Worm (Caenorhabditis elegans) whole organism, L1 larva: ENCODE data around the gene pho-7.

Experiments
- C04F5.9 ChIP-seq: sonication (generic microtip); optimal IDR thresholded peaks from 2 replicates; lab custom pipeline; 2016; ENCODE audit warnings: missing genetic modification characterization, missing compliant biosample characterization
- C16A3.4 ChIP-seq: fragments of 150-350 bp; optimal IDR thresholded peaks from 2 replicates; lab custom pipeline; 2014; ENCODE audit warnings: missing biosample characterization, missing genetic modification characterization
- C34B4.2 ChIP-seq: sonication (generic microtip); optimal IDR thresholded peaks from 2 replicates; lab custom pipeline; 2017; ENCODE audit warnings: mild to moderate bottlenecking, missing genetic modification characterization, missing compliant biosample characterization
- F16B12.6 ChIP-seq: fragments of 150-350 bp; optimal IDR thresholded peaks from 2 replicates; lab custom pipeline; 2014; ENCODE audit warnings: missing biosample characterization, missing genetic modification characterization
- blmp-1 ChIP-seq: fragments of 150-350 bp; optimal IDR thresholded peaks from 2 replicates; lab custom pipeline; 2014; ENCODE audit warnings: missing biosample characterization, missing genetic modification characterization
- ceh-8 ChIP-seq: fragments of 200-800 bp; sonication (Bioruptor generic); optimal IDR thresholded peaks from 2 replicates; lab custom pipeline; 2018; ENCODE audit warnings: mild to moderate bottlenecking, missing genetic modification characterization, moderate library complexity, missing compliant biosample characterization
- ceh-88 ChIP-seq: fragments of 200-800 bp; sonication (Bioruptor generic); IDR thresholded peaks from 2 replicates; pipeline ENCODE4 v1.3.6; 2022; ENCODE audit warnings: missing genetic modification characterization, missing compliant biosample characterization
- dpl-1 ChIP-seq, 3 experiments: fragments of 150-350 bp in 2 of 3; sonication (generic microtip) in 1 of 3; optimal IDR thresholded peaks; 2 replicates each; lab custom pipeline; 2014 to 2017; ENCODE audit warnings: missing biosample characterization in 3 of 3, missing genetic modification characterization in 3 of 3, missing genetic modification reagents in 3 of 3
- efl-1 ChIP-seq, 4 experiments: fragments of 150-350 bp; optimal IDR thresholded peaks in 3 of 4; peaks in 1 of 4; 1 replicate in 1 of 4; 2 replicates in 3 of 4; lab custom pipeline; 2014; ENCODE audit warnings: missing biosample characterization in 2 of 4, missing genetic modification characterization in 2 of 4, missing genetic modification reagents in 2 of 4
- efl-3 ChIP-seq: fragments of 200-800 bp; sonication (Bioruptor generic); optimal IDR thresholded peaks from 2 replicates; lab custom pipeline; 2018; ENCODE audit warnings: mild to moderate bottlenecking, missing genetic modification characterization, missing compliant biosample characterization
- egl-13 ChIP-seq: sonication (generic microtip); optimal IDR thresholded peaks from 2 replicates; lab custom pipeline; 2016; ENCODE audit warnings: missing genotype, missing genetic modification reagents, missing genetic modification characterization, missing compliant biosample characterization
- egl-27 ChIP-seq, 2 experiments: fragments of 150-350 bp in 1 of 2; sonication (generic microtip); optimal IDR thresholded peaks; 3 replicates each; lab custom pipeline; 2017 to 2018; ENCODE audit warnings: missing biosample characterization in 2 of 2, missing genetic modification characterization in 2 of 2, missing genetic modification reagents in 2 of 2
- elt-2 ChIP-seq: sonication (generic microtip); optimal IDR thresholded peaks from 2 replicates; lab custom pipeline; 2016; ENCODE audit warnings: missing genetic modification characterization, mild to moderate bottlenecking, inconsistent platforms, missing compliant biosample characterization, missing genetic modification reagents
- elt-3 ChIP-seq, 6 experiments: fragments of 150-350 bp in 1 of 6; sonication (generic microtip); optimal IDR thresholded peaks; 2 replicates each; lab custom pipeline; 2017 to 2018; ENCODE audit warnings: missing biosample characterization in 6 of 6, missing genetic modification characterization in 6 of 6, inconsistent platforms in 1 of 6
- ets-5 ChIP-seq: fragments of 200-800 bp; sonication (Bioruptor generic); IDR thresholded peaks from 2 replicates; pipeline ENCODE4 v1.3.6; 2022; ENCODE audit warnings: missing genetic modification characterization, missing compliant biosample characterization
- fkh-10 ChIP-seq: sonication (generic microtip); optimal IDR thresholded peaks from 2 replicates; lab custom pipeline; 2017; ENCODE audit warnings: missing biosample characterization, missing genetic modification reagents, missing genetic modification characterization
- fkh-4 ChIP-seq: sonication (generic microtip); optimal IDR thresholded peaks from 2 replicates; lab custom pipeline; 2016; ENCODE audit warnings: missing compliant biosample characterization, missing genetic modification characterization, borderline replicate concordance
- fkh-8 ChIP-seq: sonication (generic microtip); optimal IDR thresholded peaks from 2 replicates; lab custom pipeline; 2016; ENCODE audit warnings: mild to moderate bottlenecking, missing genetic modification characterization, missing compliant biosample characterization
- fos-1 ChIP-seq: fragments of 150-350 bp; optimal IDR thresholded peaks from 2 replicates; lab custom pipeline; 2014; ENCODE audit warnings: missing biosample characterization, missing genetic modification characterization
- hlh-17 ChIP-seq: fragments of 200-800 bp; sonication (Bioruptor generic); optimal IDR thresholded peaks from 2 replicates; lab custom pipeline; 2018; ENCODE audit warnings: missing genetic modification characterization, mild to moderate bottlenecking, missing compliant biosample characterization, moderate library complexity, borderline replicate concordance
- isw-1 ChIP-seq: fragments of 200-800 bp; sonication (Bioruptor generic); IDR thresholded peaks from 2 replicates; pipeline ENCODE4 v1.3.6; 2022; ENCODE audit warnings: missing genetic modification characterization, missing compliant biosample characterization
- lin-13 ChIP-seq: fragments of 150-350 bp; optimal IDR thresholded peaks from 2 replicates; lab custom pipeline; 2014; ENCODE audit warnings: missing biosample characterization, missing genetic modification reagents, missing genetic modification characterization
- lin-14 ChIP-seq: fragments of 200-800 bp; sonication (Bioruptor generic); optimal IDR thresholded peaks from 2 replicates; lab custom pipeline; 2018; ENCODE audit warnings: mild to moderate bottlenecking, missing genetic modification characterization, moderate library complexity, missing compliant biosample characterization
- lin-15B ChIP-seq: fragments of 150-350 bp; sonication (generic microtip); optimal IDR thresholded peaks from 3 replicates; lab custom pipeline; 2014; ENCODE audit warnings: missing biosample characterization, missing genetic modification characterization
- lin-35 ChIP-seq, 2 experiments: fragments of 150-350 bp; optimal IDR thresholded peaks; 2 replicates each; lab custom pipeline; 2014; ENCODE audit warnings: missing biosample characterization in 2 of 2, missing genetic modification characterization in 2 of 2, missing genetic modification reagents in 2 of 2
- lir-3 ChIP-seq: sonication (generic microtip); optimal IDR thresholded peaks from 2 replicates; lab custom pipeline; 2016; ENCODE audit warnings: mild to moderate bottlenecking, missing genetic modification characterization, moderate library complexity, missing compliant biosample characterization; ENCODE audit not compliant: poor library complexity
- mab-9 ChIP-seq: fragments of 200-800 bp; sonication (Bioruptor generic); IDR thresholded peaks from 2 replicates; pipeline ENCODE4 v1.3.6; 2022; ENCODE audit warnings: missing genetic modification reagents, missing genetic modification characterization, missing compliant biosample characterization
- mef-2 ChIP-seq: fragments of 150-350 bp; optimal IDR thresholded peaks from 2 replicates; lab custom pipeline; 2014; ENCODE audit warnings: missing biosample characterization, missing genetic modification characterization
- nhr-19 ChIP-seq: fragments of 200-800 bp; sonication (Bioruptor generic); conservative IDR thresholded peaks from 2 replicates; pipeline ENCODE4 v1.3.6; 2022; ENCODE audit warnings: missing genetic modification characterization, missing compliant biosample characterization
- nhr-20 ChIP-seq: sonication (generic microtip); optimal IDR thresholded peaks from 2 replicates; lab custom pipeline; 2016; ENCODE audit warnings: mild to moderate bottlenecking, missing genetic modification characterization, missing compliant biosample characterization
- nhr-237 ChIP-seq: fragments of 150-350 bp; optimal IDR thresholded peaks from 2 replicates; lab custom pipeline; 2014; ENCODE audit warnings: missing biosample characterization, missing genetic modification characterization
- nhr-28 ChIP-seq: fragments of 150-350 bp; optimal IDR thresholded peaks from 2 replicates; lab custom pipeline; 2014; ENCODE audit warnings: missing biosample characterization, missing genetic modification characterization
- nhr-77 ChIP-seq: fragments of 150-350 bp; optimal IDR thresholded peaks from 2 replicates; lab custom pipeline; 2014; ENCODE audit warnings: missing biosample characterization, missing genetic modification characterization
- nhr-84 ChIP-seq: sonication (generic microtip); optimal IDR thresholded peaks from 2 replicates; lab custom pipeline; 2017; ENCODE audit warnings: missing biosample characterization, missing genetic modification characterization
- nhr-85 ChIP-seq: sonication (generic microtip); peaks from one replicate; lab custom pipeline; 2016; ENCODE audit warnings: missing genetic modification characterization, inconsistent platforms, missing compliant biosample characterization
- nhr-90 ChIP-seq: sonication (generic microtip); optimal IDR thresholded peaks from 2 replicates; lab custom pipeline; 2016; ENCODE audit warnings: mild to moderate bottlenecking, missing genetic modification characterization, missing compliant biosample characterization; ENCODE audit not compliant: poor library complexity
- pax-3 ChIP-seq: fragments of 200-800 bp; sonication (Bioruptor generic); optimal IDR thresholded peaks from 2 replicates; lab custom pipeline; 2018; ENCODE audit warnings: mild to moderate bottlenecking, missing genetic modification characterization, moderate library complexity, missing compliant biosample characterization
- pqm-1 ChIP-seq: sonication (generic microtip); optimal IDR thresholded peaks from 3 replicates; lab custom pipeline; 2017; ENCODE audit warnings: missing biosample characterization, missing genetic modification characterization
- snpc-4 ChIP-seq: fragments of 150-350 bp; optimal IDR thresholded peaks from 2 replicates; lab custom pipeline; 2014; ENCODE audit warnings: missing biosample characterization, missing genetic modification characterization
- sox-4 ChIP-seq: sonication (generic microtip); optimal IDR thresholded peaks from 2 replicates; lab custom pipeline; 2016; ENCODE audit warnings: missing genetic modification characterization, missing compliant biosample characterization
- tbx-2 ChIP-seq: sonication (generic microtip); optimal IDR thresholded peaks from 2 replicates; lab custom pipeline; 2016; ENCODE audit warnings: missing genetic modification characterization, missing compliant biosample characterization
- tlp-1 ChIP-seq: fragments of 150-350 bp; optimal IDR thresholded peaks from 2 replicates; lab custom pipeline; 2014; ENCODE audit warnings: missing biosample characterization, missing genetic modification characterization
- unc-30 ChIP-seq: sonication (generic microtip); optimal IDR thresholded peaks from 2 replicates; lab custom pipeline; 2017; ENCODE audit warnings: missing biosample characterization, missing genetic modification characterization
- unc-98 ChIP-seq: fragments of 200-800 bp; sonication (Bioruptor generic); IDR thresholded peaks from 2 replicates; pipeline ENCODE4 v1.3.6; 2022; ENCODE audit warnings: missing genetic modification characterization, missing compliant biosample characterization
- xbp-1 ChIP-seq: sonication (generic microtip); optimal IDR thresholded peaks from 2 replicates; lab custom pipeline; 2016; ENCODE audit warnings: missing genetic modification characterization, missing compliant biosample characterization
- zag-1 ChIP-seq: fragments of 150-350 bp; optimal IDR thresholded peaks from 2 replicates; lab custom pipeline; 2014; ENCODE audit warnings: missing biosample characterization, missing genetic modification characterization
- ztf-11 ChIP-seq, 2 experiments: sonication (generic microtip); optimal IDR thresholded peaks; 2 replicates each; lab custom pipeline; 2016 to 2017; ENCODE audit warnings: missing genetic modification characterization in 2 of 2, missing biosample characterization in 1 of 2, missing compliant biosample characterization in 1 of 2
- ztf-4 ChIP-seq: fragments of 150-350 bp; optimal IDR thresholded peaks from 2 replicates; lab custom pipeline; 2014; ENCODE audit warnings: missing biosample characterization, missing genetic modification characterization

Gene pho-7

ce11 chrX:10933308-10934014 lies 7.7 kb downstream of the pho-7 start:
- no peak for TF ChIP-seq tlp-1 (tag; lab: Kevin White, UChicago)
- TF ChIP-seq efl-1 (optimal IDR thresholded peaks at IDR 0.05; lab: Kevin White, UChicago): no peak
- peak in 1 of 2 experiments; percentile 78 for TF ChIP-seq efl-1 (GFP tag; optimal IDR thresholded peaks at IDR 0.05 in 1 of 2; lab: Kevin White, UChicago)
- TF ChIP-seq F16B12.6 (tag; lab: Kevin White, UChicago): no peak
- peak in 1 of 6 experiments; percentile 57 for TF ChIP-seq elt-3 (tag; optimal IDR thresholded peaks at IDR 0.05; lab: Kevin White, UChicago)
- TF ChIP-seq isw-1 (GFP tag; lab: Robert Waterston, UW): no peak
- peak; percentile 51 for TF ChIP-seq lin-14
- TF ChIP-seq fkh-8 (tag; lab: Kevin White, UChicago): no peak
- TF ChIP-seq nhr-19 (GFP tag; lab: Robert Waterston, UW): no peak
- TF ChIP-seq ets-5: no peak
- TF ChIP-seq C16A3.4 (tag; lab: Kevin White, UChicago): no peak
- no peak for TF ChIP-seq fkh-10 (GFP tag; lab: Kevin White, UChicago)
- TF ChIP-seq ztf-11 (tag; optimal IDR thresholded peaks at IDR 0.05; lab: Kevin White, UChicago): no peak
- no peak for TF ChIP-seq sox-4
- TF ChIP-seq fos-1: no peak
- TF ChIP-seq C04F5.9 (tag; lab: Kevin White, UChicago): no peak
- no peak for TF ChIP-seq egl-13
- TF ChIP-seq unc-30: no peak
- TF ChIP-seq dpl-1 (GFP tag; optimal IDR thresholded peaks at IDR 0.05; lab: Kevin White, UChicago): no peak
- no peak for TF ChIP-seq snpc-4 (tag; lab: Kevin White, UChicago)
- TF ChIP-seq nhr-84 (tag; lab: Kevin White, UChicago): no peak
- TF ChIP-seq egl-27 (tag; optimal IDR thresholded peaks at IDR 0.05; lab: Kevin White, UChicago): no peak
- TF ChIP-seq fkh-4 (tag; lab: Kevin White, UChicago): no peak
- TF ChIP-seq tbx-2 (tag; lab: Kevin White, UChicago): peak; percentile 12
- no peak for TF ChIP-seq nhr-237 (tag; lab: Kevin White, UChicago)
- TF ChIP-seq hlh-17 (GFP tag; lab: Kevin White, UChicago): no peak
- TF ChIP-seq mab-9 (GFP tag; lab: Robert Waterston, UW): no peak
- no peak for TF ChIP-seq efl-3 (GFP tag; lab: Kevin White, UChicago)
- TF ChIP-seq nhr-85: peak; percentile 71
- TF ChIP-seq lin-13 (GFP tag; lab: Kevin White, UChicago): no peak
- TF ChIP-seq xbp-1: no peak
- no peak for TF ChIP-seq ceh-88 (GFP tag; lab: Robert Waterston, UW)
- TF ChIP-seq lin-15B: no peak
- no peak for TF ChIP-seq nhr-28
- no peak for TF ChIP-seq C34B4.2 (tag; lab: Kevin White, UChicago)

- TF ChIP-seq ztf-4 (tag; lab: Kevin White, UChicago): no peak
- peak; percentile 1 for TF ChIP-seq lin-14
Observed at ce11 chrX:10932087-10932486, 9.1 kb downstream of the pho-7 start.

DNA sequence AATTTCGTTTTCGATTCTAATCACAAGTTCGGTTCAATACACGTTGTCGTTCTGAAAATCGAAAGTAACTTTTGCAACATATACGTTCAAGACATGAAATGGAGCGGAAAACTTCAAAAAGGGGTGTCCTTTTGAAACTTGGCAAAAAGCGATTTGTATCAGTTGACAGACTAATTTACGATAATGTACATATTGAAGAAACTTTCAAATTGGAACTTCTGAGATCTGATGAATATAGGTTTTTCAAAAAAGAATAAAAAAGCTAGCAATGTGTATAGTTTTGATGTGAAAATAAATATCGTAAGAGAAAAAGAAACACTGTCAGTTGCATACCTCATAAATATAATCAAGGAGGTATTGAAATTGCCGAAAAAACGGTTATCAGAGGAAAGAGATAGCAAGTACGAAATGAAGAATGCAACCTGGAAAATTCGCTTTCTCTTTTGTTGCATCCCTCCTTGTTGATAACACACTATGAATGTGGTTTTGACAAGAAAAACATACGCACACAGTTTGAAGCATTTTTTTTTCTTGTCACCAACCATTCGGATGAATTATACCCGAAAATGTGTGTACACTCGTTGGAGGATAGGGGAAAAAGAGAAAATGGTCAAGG lies 12.1 kb downstream of the pho-7 start, which contains the start of gene dgn-1:
dgn-1 (minus strand) TSS at position 51 of the 616 bp plus-strand sequence.
- TF ChIP-seq C04F5.9 (tag; lab: Kevin White, UChicago) (no peak), nhr-90 (tag; lab: Kevin White, UChicago) (no peak), fos-1 (no peak), blmp-1 (tag; lab: Kevin White, UChicago) (peak; percentile 66), lin-14 (peak; percentile 46), ceh-8 (GFP tag; lab: Kevin White, UChicago) (no peak), lin-35 (GFP tag; optimal IDR thresholded peaks at IDR 0.05; lab: Kevin White, UChicago) (peak in 1 of 2 experiments; percentile 12), pax-3 (tag; lab: Kevin White, UChicago) (no peak), lir-3 (no peak), elt-2 (tag; lab: Kevin White, UChicago) (peak; percentile 58), nhr-20 (tag; lab: Kevin White, UChicago) (peak; percentile 1), nhr-77 (tag; lab: Kevin White, UChicago) (no peak), pqm-1 (tag; lab: Kevin White, UChicago) (peak; percentile 37), nhr-84 (tag; lab: Kevin White, UChicago) (no peak), unc-98 (GFP tag; lab: Robert Waterston, UW) (no peak), C34B4.2 (tag; lab: Kevin White, UChicago) (no peak), zag-1 (tag; lab: Kevin White, UChicago) (no peak), nhr-28 (no peak), dpl-1 (GFP tag; optimal IDR thresholded peaks at IDR 0.05; lab: Kevin White, UChicago) (no peak), mef-2 (tag; lab: Kevin White, UChicago) (no peak), C16A3.4 (tag; lab: Kevin White, UChicago) (no peak)
